Fruit fly (Drosophila melanogaster) whole organism: ENCODE measurements around the gene mTerf3.

Experiments used
- CG8478 ChIP-seq: fragments of >200 bp; optimal IDR thresholded peaks from 2 replicates; lab custom pipeline; 2018; ENCODE audit warnings: inconsistent platforms
- Dll ChIP-seq: fragments of >200 bp; optimal IDR thresholded peaks from 2 replicates; lab custom pipeline; 2017
- EcR ChIP-seq, 2 experiments: fragments of >200 bp; optimal IDR thresholded peaks; 2 replicates each; lab custom pipeline; 2017; ENCODE audit warnings: missing biosample characterization in 2 of 2, missing genetic modification characterization in 2 of 2, missing genetic modification reagents in 2 of 2
- pan ChIP-seq: fragments of >200 bp; optimal IDR thresholded peaks from 2 replicates; lab custom pipeline; 2017
- psq ChIP-seq: fragments of >200 bp; optimal IDR thresholded peaks from 2 replicates; lab custom pipeline; 2017
- usp ChIP-seq: fragments of >200 bp; optimal IDR thresholded peaks from 2 replicates; lab custom pipeline; 2017; ENCODE audit warnings: missing biosample characterization, missing genetic modification characterization, mixed read lengths

The mTerf3 gene

dm6 chr3L:20520687-20521169 lies at the start of gene mTerf3, which contains the start of gene CG5104:
mTerf3 (minus strand) TSS chr3L:20520772.
CG5104 (plus strand) TSS chr3L:20521009.
- TF ChIP-seq psq (lab: Kevin White, UChicago) (no peak), pan (no peak), usp (no peak), EcR (GFP tag; optimal IDR thresholded peaks at IDR 0.05; lab: Kevin White, UChicago) (no peak), Dll (no peak), CG8478 (no peak)

dm6 chr3L:20570134-20570533 lies 49.6 kb upstream of the mTerf3 start:
- TF ChIP-seq usp (no peak), CG8478 (no peak), EcR (GFP tag; optimal IDR thresholded peaks at IDR 0.05; lab: Kevin White, UChicago) (no peak), Dll (no peak), psq (lab: Kevin White, UChicago) (no peak), pan (no peak)

- no peak for TF ChIP-seq pan
- no peak for TF ChIP-seq usp
- no peak for TF ChIP-seq CG8478
These were observed 45.1 kb upstream of the mTerf3 start for dm6 chr3L:20565561-20566128.

- TF ChIP-seq EcR (GFP tag; optimal IDR thresholded peaks at IDR 0.05; lab: Kevin White, UChicago) (no peak), CG8478 (no peak), usp (no peak), pan (no peak), psq (lab: Kevin White, UChicago) (no peak), Dll (no peak)
These were observed 43.2 kb upstream of the mTerf3 start for dm6 chr3L:20563767-20564166.

- TF ChIP-seq EcR (GFP tag; optimal IDR thresholded peaks at IDR 0.05; lab: Kevin White, UChicago): no peak
- TF ChIP-seq psq (lab: Kevin White, UChicago): no peak
- TF ChIP-seq Dll: no peak
- TF ChIP-seq usp: no peak
- no peak for TF ChIP-seq CG8478
- TF ChIP-seq pan: no peak
These were observed 42.1 kb upstream of the mTerf3 start for dm6 chr3L:20562649-20563048.

dm6 chr3L:20557065-20557464 lies 36.5 kb upstream of the mTerf3 start:
- TF ChIP-seq EcR (GFP tag; optimal IDR thresholded peaks at IDR 0.05; lab: Kevin White, UChicago) (no peak), pan (no peak)

dm6 chr3L:20556371-20556770 lies 35.8 kb upstream of the mTerf3 start:
- TF ChIP-seq Dll: no peak
- no peak for TF ChIP-seq pan
- TF ChIP-seq usp: no peak
- TF ChIP-seq psq (lab: Kevin White, UChicago): no peak
- TF ChIP-seq EcR (GFP tag; optimal IDR thresholded peaks at IDR 0.05; lab: Kevin White, UChicago): no peak
- no peak for TF ChIP-seq CG8478

dm6 chr3L:20551862-20552261 lies 31.3 kb upstream of the mTerf3 start:
- no peak for TF ChIP-seq Dll
- TF ChIP-seq CG8478: no peak
- no peak for TF ChIP-seq EcR (GFP tag; optimal IDR thresholded peaks at IDR 0.05; lab: Kevin White, UChicago)
- no peak for TF ChIP-seq pan
- no peak for TF ChIP-seq usp
- no peak for TF ChIP-seq psq (lab: Kevin White, UChicago)

- TF ChIP-seq psq (lab: Kevin White, UChicago): no peak
- no peak for TF ChIP-seq CG8478
- TF ChIP-seq pan: no peak
- TF ChIP-seq usp: no peak
- TF ChIP-seq Dll: no peak
These were observed 28.8 kb upstream of the mTerf3 start for dm6 chr3L:20549358-20549757.

- no peak for TF ChIP-seq pan
- no peak for TF ChIP-seq usp
- TF ChIP-seq psq (lab: Kevin White, UChicago): no peak
- TF ChIP-seq EcR (GFP tag; optimal IDR thresholded peaks at IDR 0.05; lab: Kevin White, UChicago): no peak
- TF ChIP-seq Dll: no peak
- TF ChIP-seq CG8478: no peak
These were observed 27.8 kb upstream of the mTerf3 start for dm6 chr3L:20548201-20548854.

- TF ChIP-seq usp (no peak), CG8478 (no peak), EcR (GFP tag; optimal IDR thresholded peaks at IDR 0.05; lab: Kevin White, UChicago) (no peak), Dll (no peak), pan (no peak), psq (lab: Kevin White, UChicago) (no peak)
These were observed 20.7 kb upstream of the mTerf3 start for dm6 chr3L:20540975-20541951.

- no peak for TF ChIP-seq EcR (GFP tag; optimal IDR thresholded peaks at IDR 0.05; lab: Kevin White, UChicago)
- TF ChIP-seq psq (lab: Kevin White, UChicago): no peak
- no peak for TF ChIP-seq Dll
- no peak for TF ChIP-seq usp
- TF ChIP-seq CG8478: no peak
- TF ChIP-seq pan: no peak
These were observed 19.8 kb upstream of the mTerf3 start, which contains the start of gene Rcd2 for dm6 chr3L:20540182-20540974. Rcd2 (minus strand) TSS chr3L:20540417.
